Worm (Caenorhabditis elegans) whole organism, L1 larva: ENCODE data around the gene hrg-9.

ENCODE experiments used
- C16A3.4 ChIP-seq: fragments of 150-350 bp; optimal IDR thresholded peaks from 2 replicates; lab custom pipeline; 2014; ENCODE audit warnings: missing biosample characterization, missing genetic modification characterization
- F16B12.6 ChIP-seq: fragments of 150-350 bp; optimal IDR thresholded peaks from 2 replicates; lab custom pipeline; 2014; ENCODE audit warnings: missing biosample characterization, missing genetic modification characterization
- alr-1 ChIP-seq: fragments of 200-800 bp; sonication (Bioruptor generic); optimal IDR thresholded peaks from 2 replicates; lab custom pipeline; 2018; ENCODE audit warnings: borderline replicate concordance, mild to moderate bottlenecking, missing genetic modification characterization, missing compliant biosample characterization
- ama-1 ChIP-seq: fragments of 150-350 bp; optimal IDR thresholded peaks from 2 replicates; lab custom pipeline; 2014
- blmp-1 ChIP-seq: fragments of 150-350 bp; optimal IDR thresholded peaks from 2 replicates; lab custom pipeline; 2014; ENCODE audit warnings: missing biosample characterization, missing genetic modification characterization
- ceh-63 ChIP-seq: fragments of 200-800 bp; sonication (Bioruptor generic); optimal IDR thresholded peaks from 2 replicates; lab custom pipeline; 2018; ENCODE audit warnings: mild to moderate bottlenecking, missing genetic modification characterization, missing compliant biosample characterization
- ceh-8 ChIP-seq: fragments of 200-800 bp; sonication (Bioruptor generic); optimal IDR thresholded peaks from 2 replicates; lab custom pipeline; 2018; ENCODE audit warnings: mild to moderate bottlenecking, missing genetic modification characterization, moderate library complexity, missing compliant biosample characterization
- ceh-82 ChIP-seq, 3 experiments: fragments of 150-350 bp in 1 of 3; sonication (generic microtip) in 2 of 3; optimal IDR thresholded peaks; 2 replicates each; lab custom pipeline; 2014 to 2017; ENCODE audit warnings: missing biosample characterization in 3 of 3, missing genetic modification characterization in 3 of 3
- ces-1 ChIP-seq: fragments of 150-350 bp; optimal IDR thresholded peaks from 2 replicates; lab custom pipeline; 2014; ENCODE audit warnings: missing biosample characterization, missing genetic modification reagents, missing genetic modification characterization
- efl-1 ChIP-seq, 4 experiments: fragments of 150-350 bp; optimal IDR thresholded peaks in 3 of 4; peaks in 1 of 4; 1 replicate in 1 of 4; 2 replicates in 3 of 4; lab custom pipeline; 2014; ENCODE audit warnings: missing biosample characterization in 2 of 4, missing genetic modification characterization in 2 of 4, missing genetic modification reagents in 2 of 4
- elt-3 ChIP-seq, 6 experiments: fragments of 150-350 bp in 1 of 6; sonication (generic microtip); optimal IDR thresholded peaks; 2 replicates each; lab custom pipeline; 2017 to 2018; ENCODE audit warnings: missing biosample characterization in 6 of 6, missing genetic modification characterization in 6 of 6, inconsistent platforms in 1 of 6
- fkh-10 ChIP-seq: sonication (generic microtip); optimal IDR thresholded peaks from 2 replicates; lab custom pipeline; 2017; ENCODE audit warnings: missing biosample characterization, missing genetic modification reagents, missing genetic modification characterization
- fkh-8 ChIP-seq: sonication (generic microtip); optimal IDR thresholded peaks from 2 replicates; lab custom pipeline; 2016; ENCODE audit warnings: mild to moderate bottlenecking, missing genetic modification characterization, missing compliant biosample characterization
- grh-1 ChIP-seq: fragments of 200-800 bp; sonication (Bioruptor generic); IDR thresholded peaks from 2 replicates; pipeline ENCODE4 v1.3.6; 2022; ENCODE audit warnings: missing genetic modification reagents, missing genetic modification characterization, missing compliant biosample characterization
- hlh-17 ChIP-seq: fragments of 200-800 bp; sonication (Bioruptor generic); optimal IDR thresholded peaks from 2 replicates; lab custom pipeline; 2018; ENCODE audit warnings: missing genetic modification characterization, mild to moderate bottlenecking, missing compliant biosample characterization, moderate library complexity, borderline replicate concordance
- hlh-4 ChIP-seq: sonication (generic microtip); optimal IDR thresholded peaks from 2 replicates; lab custom pipeline; 2016; ENCODE audit warnings: mild to moderate bottlenecking, missing genetic modification characterization, missing compliant biosample characterization
- isw-1 ChIP-seq: fragments of 200-800 bp; sonication (Bioruptor generic); IDR thresholded peaks from 2 replicates; pipeline ENCODE4 v1.3.6; 2022; ENCODE audit warnings: missing genetic modification characterization, missing compliant biosample characterization
- lin-13 ChIP-seq: fragments of 150-350 bp; optimal IDR thresholded peaks from 2 replicates; lab custom pipeline; 2014; ENCODE audit warnings: missing biosample characterization, missing genetic modification reagents, missing genetic modification characterization
- lin-14 ChIP-seq: fragments of 200-800 bp; sonication (Bioruptor generic); optimal IDR thresholded peaks from 2 replicates; lab custom pipeline; 2018; ENCODE audit warnings: mild to moderate bottlenecking, missing genetic modification characterization, moderate library complexity, missing compliant biosample characterization
- lin-15B ChIP-seq: fragments of 150-350 bp; sonication (generic microtip); optimal IDR thresholded peaks from 3 replicates; lab custom pipeline; 2014; ENCODE audit warnings: missing biosample characterization, missing genetic modification characterization
- lin-35 ChIP-seq, 2 experiments: fragments of 150-350 bp; optimal IDR thresholded peaks; 2 replicates each; lab custom pipeline; 2014; ENCODE audit warnings: missing biosample characterization in 2 of 2, missing genetic modification characterization in 2 of 2, missing genetic modification reagents in 2 of 2
- lir-3 ChIP-seq: sonication (generic microtip); optimal IDR thresholded peaks from 2 replicates; lab custom pipeline; 2016; ENCODE audit warnings: mild to moderate bottlenecking, missing genetic modification characterization, moderate library complexity, missing compliant biosample characterization; ENCODE audit not compliant: poor library complexity
- mab-9 ChIP-seq: fragments of 200-800 bp; sonication (Bioruptor generic); IDR thresholded peaks from 2 replicates; pipeline ENCODE4 v1.3.6; 2022; ENCODE audit warnings: missing genetic modification reagents, missing genetic modification characterization, missing compliant biosample characterization
- mdl-1 ChIP-seq, 2 experiments: fragments of 150-350 bp; optimal IDR thresholded peaks; 2 replicates each; lab custom pipeline; 2014 to 2017; ENCODE audit warnings: missing biosample characterization in 2 of 2, missing genetic modification characterization in 2 of 2, inconsistent platforms in 1 of 2
- nhr-11 ChIP-seq: fragments of 150-350 bp; optimal IDR thresholded peaks from 2 replicates; lab custom pipeline; 2014; ENCODE audit warnings: missing biosample characterization, missing genetic modification characterization
- nhr-19 ChIP-seq: fragments of 200-800 bp; sonication (Bioruptor generic); conservative IDR thresholded peaks from 2 replicates; pipeline ENCODE4 v1.3.6; 2022; ENCODE audit warnings: missing genetic modification characterization, missing compliant biosample characterization
- nhr-20 ChIP-seq: sonication (generic microtip); optimal IDR thresholded peaks from 2 replicates; lab custom pipeline; 2016; ENCODE audit warnings: mild to moderate bottlenecking, missing genetic modification characterization, missing compliant biosample characterization
- nhr-47 ChIP-seq: sonication (generic microtip); optimal IDR thresholded peaks from 2 replicates; lab custom pipeline; 2016; ENCODE audit warnings: mild to moderate bottlenecking, missing genetic modification characterization, moderate library complexity, missing compliant biosample characterization
- nhr-84 ChIP-seq: sonication (generic microtip); optimal IDR thresholded peaks from 2 replicates; lab custom pipeline; 2017; ENCODE audit warnings: missing biosample characterization, missing genetic modification characterization
- nhr-90 ChIP-seq: sonication (generic microtip); optimal IDR thresholded peaks from 2 replicates; lab custom pipeline; 2016; ENCODE audit warnings: mild to moderate bottlenecking, missing genetic modification characterization, missing compliant biosample characterization; ENCODE audit not compliant: poor library complexity
- pax-3 ChIP-seq: fragments of 200-800 bp; sonication (Bioruptor generic); optimal IDR thresholded peaks from 2 replicates; lab custom pipeline; 2018; ENCODE audit warnings: mild to moderate bottlenecking, missing genetic modification characterization, moderate library complexity, missing compliant biosample characterization
- pqm-1 ChIP-seq: sonication (generic microtip); optimal IDR thresholded peaks from 3 replicates; lab custom pipeline; 2017; ENCODE audit warnings: missing biosample characterization, missing genetic modification characterization
- rnt-1 ChIP-seq: sonication (generic microtip); optimal IDR thresholded peaks from 2 replicates; lab custom pipeline; 2016; ENCODE audit warnings: mild to moderate bottlenecking, missing genetic modification characterization, moderate library complexity, missing compliant biosample characterization
- snu-23 ChIP-seq: sonication (generic microtip); optimal IDR thresholded peaks from 2 replicates; lab custom pipeline; 2016; ENCODE audit warnings: missing genetic modification characterization, missing compliant biosample characterization
- sptf-1 ChIP-seq: fragments of 150-350 bp; optimal IDR thresholded peaks from 2 replicates; lab custom pipeline; 2014; ENCODE audit warnings: missing biosample characterization, missing genetic modification characterization
- sup-37 ChIP-seq: fragments of 200-800 bp; sonication (Bioruptor generic); optimal IDR thresholded peaks from 2 replicates; lab custom pipeline; 2018; ENCODE audit warnings: mild to moderate bottlenecking, missing genetic modification characterization, missing compliant biosample characterization
- tlp-1 ChIP-seq: fragments of 150-350 bp; optimal IDR thresholded peaks from 2 replicates; lab custom pipeline; 2014; ENCODE audit warnings: missing biosample characterization, missing genetic modification characterization
- unc-130 ChIP-seq: fragments of 150-350 bp; optimal IDR thresholded peaks from 2 replicates; lab custom pipeline; 2017; ENCODE audit warnings: missing biosample characterization, missing genetic modification characterization, inconsistent platforms
- unc-30 ChIP-seq: sonication (generic microtip); optimal IDR thresholded peaks from 2 replicates; lab custom pipeline; 2017; ENCODE audit warnings: missing biosample characterization, missing genetic modification characterization
- unc-62 ChIP-seq: fragments of 150-350 bp; optimal IDR thresholded peaks from 2 replicates; lab custom pipeline; 2014; ENCODE audit warnings: missing biosample characterization, missing genetic modification reagents, missing genetic modification characterization
- unc-86 ChIP-seq: sonication (generic microtip); optimal IDR thresholded peaks from 2 replicates; lab custom pipeline; 2016; ENCODE audit warnings: missing genetic modification characterization, missing compliant biosample characterization
- unc-98 ChIP-seq: fragments of 200-800 bp; sonication (Bioruptor generic); IDR thresholded peaks from 2 replicates; pipeline ENCODE4 v1.3.6; 2022; ENCODE audit warnings: missing genetic modification characterization, missing compliant biosample characterization
- vab-15 ChIP-seq: sonication (generic microtip); optimal IDR thresholded peaks from 2 replicates; lab custom pipeline; 2017; ENCODE audit warnings: missing genotype, mild to moderate bottlenecking, missing genetic modification characterization, missing compliant biosample characterization
- xbp-1 ChIP-seq: sonication (generic microtip); optimal IDR thresholded peaks from 2 replicates; lab custom pipeline; 2016; ENCODE audit warnings: missing genetic modification characterization, missing compliant biosample characterization
- zip-4 ChIP-seq: fragments of 200-800 bp; sonication (Bioruptor generic); optimal IDR thresholded peaks from 2 replicates; lab custom pipeline; 2018; ENCODE audit warnings: mild to moderate bottlenecking, missing genetic modification characterization, moderate library complexity, missing compliant biosample characterization

hrg-9 gene

ce11 chrV:12967925-12968327 is 4.8 kb upstream of the hrg-9 start, which contains the start of gene R186.8 (continued):
- TF ChIP-seq unc-130: peak; percentile 17
- TF ChIP-seq F16B12.6: peak; percentile 78
- peak; percentile 33 for TF ChIP-seq C16A3.4 (tag; lab: Kevin White, UChicago)
- TF ChIP-seq nhr-47 (tag; lab: Kevin White, UChicago): peak; percentile 78
- peak in 1 of 2 experiments; percentile 24 for TF ChIP-seq mdl-1 (tag; optimal IDR thresholded peaks at IDR 0.05; lab: Kevin White, UChicago)
- peak; percentile 82 for TF ChIP-seq snu-23 (GFP tag; lab: Kevin White, UChicago)
- TF ChIP-seq lin-35 (GFP tag; optimal IDR thresholded peaks at IDR 0.05; lab: Kevin White, UChicago): peak; percentile 54 to 55
- TF ChIP-seq rnt-1: peak; percentile 49
- peak; percentile 24 for TF ChIP-seq fkh-10 (GFP tag; lab: Kevin White, UChicago)
- TF ChIP-seq pax-3 (tag; lab: Kevin White, UChicago): peak; percentile 78
- TF ChIP-seq fkh-8: peak; percentile 71
- peak; percentile 20 for TF ChIP-seq zip-4
- peak; percentile 76 for TF ChIP-seq xbp-1 (tag; lab: Kevin White, UChicago)
- TF ChIP-seq nhr-19 (GFP tag; lab: Robert Waterston, UW): peak; percentile 85
- TF ChIP-seq efl-1 (optimal IDR thresholded peaks at IDR 0.05; lab: Kevin White, UChicago): peak; percentile 53 to 62
- peak; percentile 42 to 95 for TF ChIP-seq efl-1 (GFP tag; optimal IDR thresholded peaks at IDR 0.05 in 1 of 2; lab: Kevin White, UChicago)

ce11 chrV:12967110-12967509 is 4.0 kb upstream of the hrg-9 start, which contains the start of gene R186.3:
R186.3 (minus strand) TSS chrV:12967210.
- TF ChIP-seq mab-9 (GFP tag; lab: Robert Waterston, UW): no peak
- no peak for TF ChIP-seq grh-1 (GFP tag; lab: Robert Waterston, UW)
- no peak for TF ChIP-seq nhr-20 (tag; lab: Kevin White, UChicago)
- TF ChIP-seq lin-15B (tag; lab: Kevin White, UChicago): no peak
- no peak for TF ChIP-seq hlh-4 (tag; lab: Kevin White, UChicago)
- no peak for TF ChIP-seq zip-4
- no peak for TF ChIP-seq ceh-82 (tag; optimal IDR thresholded peaks at IDR 0.05; lab: Kevin White, UChicago)
- TF ChIP-seq ces-1 (GFP tag; lab: Kevin White, UChicago): no peak
- TF ChIP-seq pqm-1 (tag; lab: Kevin White, UChicago): no peak
- no peak for TF ChIP-seq nhr-90
- TF ChIP-seq nhr-84 (tag; lab: Kevin White, UChicago): no peak
- no peak for TF ChIP-seq C16A3.4 (tag; lab: Kevin White, UChicago)
- TF ChIP-seq alr-1 (tag; lab: Kevin White, UChicago): no peak

- TF ChIP-seq ceh-8 (GFP tag; lab: Kevin White, UChicago): peak; percentile 23
- no peak for TF ChIP-seq sup-37 (GFP tag; lab: Kevin White, UChicago)
- no peak for TF ChIP-seq unc-30 (tag; lab: Kevin White, UChicago)
Measured at ce11 chrV:12964076-12964475, 933 bp upstream of the hrg-9 start, which contains the start of gene srd-35. srd-35 (plus strand) TSS chrV:12964376.

- no peak for TF ChIP-seq lir-3 (tag; lab: Kevin White, UChicago)
- no peak for TF ChIP-seq nhr-90
- no peak for TF ChIP-seq unc-62
- TF ChIP-seq hlh-17 (GFP tag; lab: Kevin White, UChicago): no peak
- TF ChIP-seq lin-13 (GFP tag; lab: Kevin White, UChicago): no peak
- TF ChIP-seq ama-1 (lab: Kevin White, UChicago): no peak
- TF ChIP-seq vab-15 (tag; lab: Kevin White, UChicago): no peak
- TF ChIP-seq isw-1: no peak
- no peak for TF ChIP-seq efl-1 (optimal IDR thresholded peaks at IDR 0.05; lab: Kevin White, UChicago)
- TF ChIP-seq efl-1 (GFP tag; optimal IDR thresholded peaks at IDR 0.05 in 1 of 2; lab: Kevin White, UChicago): peak in 1 of 2 experiments; percentile 65
- no peak for TF ChIP-seq sptf-1 (tag; lab: Kevin White, UChicago)
- peak; percentile 83 for TF ChIP-seq blmp-1
- no peak for TF ChIP-seq tlp-1 (tag; lab: Kevin White, UChicago)
- no peak for TF ChIP-seq nhr-11 (tag; lab: Kevin White, UChicago)
- TF ChIP-seq rnt-1: no peak
- no peak for TF ChIP-seq unc-130
- no peak for TF ChIP-seq unc-86 (tag; lab: Kevin White, UChicago)
- no peak for TF ChIP-seq xbp-1 (tag; lab: Kevin White, UChicago)
- TF ChIP-seq snu-23 (GFP tag; lab: Kevin White, UChicago): no peak
- no peak for TF ChIP-seq ceh-63 (GFP tag; lab: Kevin White, UChicago)
- peak; percentile 80 for TF ChIP-seq lin-14 (GFP tag; lab: Kevin White, UChicago)
- no peak for TF ChIP-seq elt-3 (tag; optimal IDR thresholded peaks at IDR 0.05; lab: Kevin White, UChicago)
- TF ChIP-seq unc-98 (GFP tag; lab: Robert Waterston, UW): no peak
- no peak for TF ChIP-seq hlh-4 (tag; lab: Kevin White, UChicago)
Measured at ce11 chrV:12961085-12961560, 2.0 kb downstream of the hrg-9 start, which contains the start of gene mpst-7. mpst-7 (minus strand) TSS chrV:12961135.
